Worm (Caenorhabditis elegans): ENCODE measurements around the gene fbxa-54.

fbxa-54 gene

DNA sequence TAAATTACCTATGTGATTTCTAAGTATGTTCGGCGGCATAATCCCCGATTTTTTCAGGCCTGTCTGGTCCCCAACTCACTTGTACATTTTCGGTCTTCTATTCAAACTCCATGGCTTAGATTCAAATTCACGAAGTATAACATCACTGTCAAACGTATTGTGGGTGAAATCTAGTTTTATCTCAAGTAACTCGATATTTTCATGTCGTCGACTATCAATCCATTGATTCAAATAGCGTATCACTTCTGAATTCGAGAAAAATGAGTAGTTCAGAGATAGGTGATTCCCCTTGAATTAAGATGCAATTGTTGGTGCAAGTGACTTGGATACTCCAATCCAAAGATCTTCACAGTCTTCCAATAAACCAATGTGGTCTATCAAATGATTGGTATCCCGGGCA lies 8.5 kb downstream of the fbxa-54 start:
- TF ChIP-seq hlh-17 (GFP tag; optimal IDR thresholded peaks at IDR 0.05; ENCODE audit: borderline replicate concordance) (no peak), swsn-7 (tag; optimal IDR thresholded peaks at IDR 0.05) (no peak), lin-35 (GFP tag; optimal IDR thresholded peaks at IDR 0.05) (no peak), ceh-63 (GFP tag; optimal IDR thresholded peaks at IDR 0.05) (no peak), pag-3 (tag; optimal IDR thresholded peaks at IDR 0.05; ENCODE audit: borderline replicate concordance, insufficient read depth) (no peak), sup-37 (GFP tag; optimal IDR thresholded peaks at IDR 0.05) (no peak), vab-15 (tag; optimal IDR thresholded peaks at IDR 0.05) (no peak), nhr-12 (tag; optimal IDR thresholded peaks at IDR 0.05) (no peak), lsy-2 (tag; optimal IDR thresholded peaks at IDR 0.05) (no peak), aly-2 (tag; optimal IDR thresholded peaks at IDR 0.05) (no peak), nhr-76 (tag; optimal IDR thresholded peaks at IDR 0.05) (no peak), dsc-1 (tag; optimal IDR thresholded peaks at IDR 0.05) (no peak), ceh-82 (tag; optimal IDR thresholded peaks at IDR 0.05) (no peak), nhr-47 (tag; optimal IDR thresholded peaks at IDR 0.05) (no peak), egl-27 (tag; optimal IDR thresholded peaks at IDR 0.05) (no peak), zip-4 (GFP tag; optimal IDR thresholded peaks at IDR 0.05) (no peak)

ce11 chrIII:966259-966658 lies 10.1 kb downstream of the fbxa-54 start:
- TF ChIP-seq C34B4.2 (tag; optimal IDR thresholded peaks at IDR 0.05) (no peak), zag-1 (tag; optimal IDR thresholded peaks at IDR 0.05) (no peak), hpl-2 (GFP tag; optimal IDR thresholded peaks at IDR 0.05) (no peak), skn-1 (tag; optimal IDR thresholded peaks at IDR 0.05) (no peak), snu-23 (GFP tag; optimal IDR thresholded peaks at IDR 0.05) (no peak), sptf-1 (tag; optimal IDR thresholded peaks at IDR 0.05) (no peak), efl-3 (GFP tag; optimal IDR thresholded peaks at IDR 0.05) (no peak), efl-1 (optimal IDR thresholded peaks at IDR 0.05) (no peak), efl-1 (GFP tag; optimal IDR thresholded peaks at IDR 0.05 in 1 of 2) (no peak), dsc-1 (tag; optimal IDR thresholded peaks at IDR 0.05) (no peak)

DNA sequence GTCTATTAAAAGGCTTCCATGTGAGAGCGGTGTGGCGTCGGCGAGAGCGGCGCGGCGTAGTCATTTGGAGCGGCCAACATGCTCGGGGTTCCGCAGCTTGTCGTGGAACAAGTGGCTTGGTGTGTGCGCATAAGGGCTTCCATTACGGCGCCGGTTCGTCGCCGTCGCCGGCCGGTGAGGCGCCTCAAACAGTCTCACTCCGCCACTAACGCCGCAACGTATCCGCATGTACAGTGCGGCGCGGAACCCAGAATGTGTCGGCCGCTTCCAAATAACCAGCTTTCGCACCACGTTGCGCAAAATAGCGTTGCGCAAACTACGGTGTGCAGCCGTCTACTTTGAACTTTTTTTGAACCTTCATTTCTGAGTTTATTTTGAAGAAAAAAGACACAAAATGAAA lies 14.8 kb downstream of the fbxa-54 start:
- TF ChIP-seq nhr-20 (tag; optimal IDR thresholded peaks at IDR 0.05) (no peak), nhr-71 (tag; optimal IDR thresholded peaks at IDR 0.05) (no peak), efl-1 (optimal IDR thresholded peaks at IDR 0.05) (no peak), efl-1 (GFP tag; optimal IDR thresholded peaks at IDR 0.05 in 1 of 2) (no peak), nhr-11 (tag; optimal IDR thresholded peaks at IDR 0.05) (no peak), egl-27 (tag; optimal IDR thresholded peaks at IDR 0.05) (no peak), unc-98 (GFP tag; IDR thresholded peaks at IDR 0.05) (no peak), aha-1 (tag; optimal IDR thresholded peaks at IDR 0.05) (no peak), mep-1 (tag; optimal IDR thresholded peaks at IDR 0.05) (no peak), elt-3 (tag; optimal IDR thresholded peaks at IDR 0.05) (no peak), sup-37 (GFP tag; optimal IDR thresholded peaks at IDR 0.05) (no peak), snpc-4 (tag; optimal IDR thresholded peaks at IDR 0.05) (no peak), nhr-19 (GFP tag; conservative IDR thresholded peaks at IDR 0.05) (no peak), tlp-1 (tag; optimal IDR thresholded peaks at IDR 0.05) (no peak), hlh-4 (tag; optimal IDR thresholded peaks at IDR 0.05) (no peak), sptf-1 (tag; optimal IDR thresholded peaks at IDR 0.05) (no peak)

ce11 chrIII:978889-979288 lies 22.8 kb downstream of the fbxa-54 start:
- TF ChIP-seq egl-27 (tag; optimal IDR thresholded peaks at IDR 0.05) (no peak), efl-1 (optimal IDR thresholded peaks at IDR 0.05) (no peak), efl-1 (GFP tag; optimal IDR thresholded peaks at IDR 0.05 in 1 of 2) (peak in 1 of 2 experiments; percentile 23), ztf-4 (tag; optimal IDR thresholded peaks at IDR 0.05) (no peak)

All from whole organism, L1 larva.